Fruit fly (Drosophila melanogaster) whole organism, embryonic: ENCODE data around the gene CG1552.

ENCODE experiments used
- Adf1 ChIP-seq: fragments of 200-800 bp; sonication (Bioruptor generic); IDR thresholded peaks from 2 replicates; pipeline ENCODE4 v1.3.6; 2022; ENCODE audit warnings: missing biosample characterization, missing genetic modification characterization
- B-H1 ChIP-seq: fragments of 200-800 bp; sonication (Bioruptor generic); IDR thresholded peaks from 3 replicates; pipeline ENCODE4 v1.3.6; 2022; ENCODE audit warnings: missing biosample characterization, missing genetic modification characterization
- BEAF-32 ChIP-seq: fragments of 200-800 bp; sonication (Bioruptor generic); optimal IDR thresholded peaks from 3 replicates; lab custom pipeline; 2017; ENCODE audit warnings: missing biosample characterization, missing genetic modification characterization, mild to moderate bottlenecking, moderate library complexity, missing genetic modification reagents
- CG10321 ChIP-seq: fragments of 200-800 bp; sonication (Bioruptor generic); IDR thresholded peaks from 2 replicates; pipeline ENCODE4 v1.3.6; 2022; ENCODE audit warnings: missing biosample characterization, missing genetic modification characterization
- CG10543 ChIP-seq: fragments of 200-800 bp; sonication (Bioruptor generic); optimal IDR thresholded peaks from 3 replicates; lab custom pipeline; 2017; ENCODE audit warnings: missing biosample characterization, mild to moderate bottlenecking, missing genetic modification characterization, moderate library complexity
- CG11093 ChIP-seq: fragments of 200-800 bp; sonication (Bioruptor generic); IDR thresholded peaks from 3 replicates; pipeline ENCODE4 v1.3.6; 2022; ENCODE audit warnings: missing biosample characterization, missing genetic modification characterization
- CG11398 ChIP-seq: fragments of 200-800 bp; sonication (Bioruptor generic); optimal IDR thresholded peaks from 2 replicates; lab custom pipeline; 2016; ENCODE audit warnings: missing biosample characterization, missing genetic modification characterization
- CG1529 ChIP-seq: fragments of 200-800 bp; sonication (Bioruptor generic); optimal IDR thresholded peaks from 3 replicates; lab custom pipeline; 2018; ENCODE audit warnings: missing biosample characterization, missing genetic modification characterization
- CG15479 ChIP-seq: fragments of 200-800 bp; sonication (Bioruptor generic); optimal IDR thresholded peaks from 3 replicates; lab custom pipeline; 2019; ENCODE audit warnings: missing biosample characterization, mild to moderate bottlenecking, missing genetic modification characterization, moderate library complexity
- CG18011 ChIP-seq: fragments of 200-800 bp; sonication (Bioruptor generic); optimal IDR thresholded peaks from 2 replicates; lab custom pipeline; 2017; ENCODE audit warnings: missing biosample characterization, missing genetic modification characterization, mild to moderate bottlenecking, moderate library complexity, missing genotype
- CG18764 ChIP-seq: fragments of 200-800 bp; sonication (Bioruptor generic); optimal IDR thresholded peaks from 3 replicates; lab custom pipeline; 2016; ENCODE audit warnings: missing biosample characterization, missing genetic modification characterization
- CG2199 ChIP-seq: fragments of 200-800 bp; sonication (Bioruptor generic); IDR thresholded peaks from 3 replicates; pipeline ENCODE4 v1.3.6; 2022; ENCODE audit warnings: missing biosample characterization, missing genetic modification characterization
- CG31224 ChIP-seq: fragments of 200-800 bp; sonication (Bioruptor generic); IDR thresholded peaks from 2 replicates; pipeline ENCODE4 v1.3.6; 2022; ENCODE audit warnings: missing biosample characterization, missing genetic modification characterization
- CG4360 ChIP-seq: fragments of 200-800 bp; sonication (Bioruptor generic); IDR thresholded peaks from 2 replicates; pipeline ENCODE4 v1.3.6; 2022; ENCODE audit warnings: missing biosample characterization, missing genetic modification characterization
- CG7745 ChIP-seq: fragments of 200-800 bp; sonication (Bioruptor generic); optimal IDR thresholded peaks from 2 replicates; lab custom pipeline; 2018; ENCODE audit warnings: missing biosample characterization, mild to moderate bottlenecking, missing genetic modification characterization, moderate library complexity
- CG8089 ChIP-seq: fragments of 200-800 bp; sonication (Bioruptor generic); optimal IDR thresholded peaks from 3 replicates; lab custom pipeline; 2016; ENCODE audit warnings: missing biosample characterization, missing genetic modification characterization
- Deaf1 ChIP-seq: fragments of 200-800 bp; optimal IDR thresholded peaks from 3 replicates; lab custom pipeline; 2019; ENCODE audit warnings: missing biosample characterization, mild to moderate bottlenecking, missing genetic modification characterization, moderate library complexity
- Dip3 ChIP-seq: fragments of 200-800 bp; sonication (Bioruptor generic); optimal IDR thresholded peaks from 3 replicates; lab custom pipeline; 2016; ENCODE audit warnings: missing biosample characterization, missing genetic modification characterization
- Dp ChIP-seq: fragments of 200-800 bp; sonication (Bioruptor generic); optimal IDR thresholded peaks from 2 replicates; lab custom pipeline; 2018; ENCODE audit warnings: missing biosample characterization, mild to moderate bottlenecking, missing genetic modification characterization, moderate library complexity
- Jarid2 ChIP-seq: fragments of 200-800 bp; sonication (Bioruptor generic); optimal IDR thresholded peaks from 3 replicates; lab custom pipeline; 2017; ENCODE audit warnings: mild to moderate bottlenecking, missing biosample characterization, missing genetic modification reagents, missing genetic modification characterization
- Mes4 ChIP-seq: fragments of 200-800 bp; sonication (Bioruptor generic); optimal IDR thresholded peaks from 2 replicates; lab custom pipeline; 2016; ENCODE audit warnings: missing biosample characterization, missing genetic modification characterization
- Poxn ChIP-seq: fragments of 200-800 bp; sonication (Bioruptor generic); IDR thresholded peaks from 2 replicates; pipeline ENCODE4 v1.3.6; 2022; ENCODE audit warnings: missing biosample characterization, missing genetic modification characterization
- TFAM ChIP-seq: fragments of 200-800 bp; sonication (Bioruptor generic); optimal IDR thresholded peaks from 2 replicates; lab custom pipeline; 2017; ENCODE audit warnings: missing biosample characterization, missing genetic modification characterization, inconsistent platforms
- cad ChIP-seq: fragments of >200 bp; optimal IDR thresholded peaks from 2 replicates; lab custom pipeline; 2017; ENCODE audit warnings: missing biosample characterization, missing genetic modification characterization
- cato ChIP-seq: fragments of 200-800 bp; sonication (Bioruptor generic); optimal IDR thresholded peaks from 2 replicates; lab custom pipeline; 2016; ENCODE audit warnings: missing biosample characterization, missing genetic modification characterization, borderline replicate concordance
- dmrt99B ChIP-seq: fragments of 200-800 bp; sonication (Bioruptor generic); optimal IDR thresholded peaks from 2 replicates; lab custom pipeline; 2018; ENCODE audit warnings: missing biosample characterization, mild to moderate bottlenecking, missing genetic modification characterization, moderate library complexity
- eve ChIP-seq, 2 experiments: fragments of >200 bp; optimal IDR thresholded peaks; 2 replicates each; lab custom pipeline; 2017; ENCODE audit warnings: missing biosample characterization in 2 of 2, missing genetic modification characterization in 2 of 2
- ewg ChIP-seq: fragments of 200-800 bp; sonication (Bioruptor generic); optimal IDR thresholded peaks from 3 replicates; lab custom pipeline; 2017; ENCODE audit warnings: mild to moderate bottlenecking, missing biosample characterization, missing genetic modification reagents, missing genetic modification characterization
- nmo ChIP-seq: fragments of 200-800 bp; sonication (Bioruptor generic); optimal IDR thresholded peaks from 2 replicates; lab custom pipeline; 2018; ENCODE audit warnings: missing biosample characterization, mild to moderate bottlenecking, missing genetic modification characterization, moderate library complexity
- pho ChIP-seq: fragments of 200-800 bp; sonication (Bioruptor generic); optimal IDR thresholded peaks from 2 replicates; lab custom pipeline; 2016; ENCODE audit warnings: missing biosample characterization, missing genetic modification characterization
- sens ChIP-seq: fragments of 200-800 bp; sonication (Bioruptor generic); peaks from one replicate; lab custom pipeline; 2016; ENCODE audit warnings: missing biosample characterization, missing genetic modification characterization
- sens-2 ChIP-seq: fragments of 200-800 bp; sonication (Bioruptor generic); IDR thresholded peaks from 2 replicates; pipeline ENCODE4 v1.3.6; 2022; ENCODE audit warnings: missing biosample characterization, missing genetic modification characterization
- sna ChIP-seq: fragments of 200-800 bp; sonication (Bioruptor generic); IDR thresholded peaks from 2 replicates; pipeline ENCODE4 v1.3.6; 2022; ENCODE audit warnings: missing biosample characterization, missing genetic modification characterization; ENCODE audit not compliant: partially characterized antibody
- sob ChIP-seq: fragments of 200-800 bp; sonication (Bioruptor generic); IDR thresholded peaks from 2 replicates; pipeline ENCODE4 v1.3.6; 2022; ENCODE audit warnings: missing biosample characterization, missing genetic modification characterization
- usp ChIP-seq: fragments of >200 bp; optimal IDR thresholded peaks from 2 replicates; lab custom pipeline; 2017; ENCODE audit warnings: missing biosample characterization, missing genetic modification characterization
- zf30C ChIP-seq: fragments of 200-800 bp; sonication (Bioruptor generic); optimal IDR thresholded peaks from 3 replicates; lab custom pipeline; 2018; ENCODE audit warnings: missing biosample characterization, mild to moderate bottlenecking, missing genetic modification characterization

CG1552 gene

DNA sequence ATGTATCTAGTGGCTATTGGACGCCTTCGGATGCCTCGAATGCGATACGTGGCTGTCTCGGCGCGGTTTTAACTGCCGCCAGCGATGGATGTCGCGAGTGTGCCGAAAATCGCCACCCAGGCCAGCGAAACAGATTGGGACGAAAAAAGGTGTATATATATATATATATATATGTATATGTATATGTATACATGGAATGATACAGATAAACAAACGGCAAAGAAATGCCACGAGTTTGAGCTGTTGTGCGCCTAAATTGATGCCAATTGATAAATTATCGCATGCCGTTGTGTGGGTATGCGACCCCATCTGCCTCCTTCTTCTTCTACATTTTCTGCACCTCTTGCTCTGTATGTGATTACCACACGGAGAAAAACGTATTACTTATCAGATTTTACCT, 6.2 kb upstream of the CG1552 start, which contains the start of gene CG1545:
CG1545 (minus strand) TSS at position 101 of the 400 bp plus-strand sequence.
- TF ChIP-seq sens-2 (GFP tag; lab: Robert Waterston, UW), result no peak
- TF ChIP-seq Dp (GFP tag; lab: Kevin White, UChicago), result no peak
- no peak for TF ChIP-seq CG1529
- TF ChIP-seq B-H1 (GFP tag; lab: Robert Waterston, UW), result no peak
- TF ChIP-seq CG10321 (GFP tag; lab: Robert Waterston, UW), result no peak
- TF ChIP-seq BEAF-32 (GFP tag; lab: Kevin White, UChicago), result no peak
- no peak for TF ChIP-seq CG4360 (GFP tag; lab: Robert Waterston, UW)
- no peak for TF ChIP-seq Mes4
- no peak for TF ChIP-seq CG8089 (GFP tag; lab: Kevin White, UChicago)
- TF ChIP-seq TFAM (GFP tag; lab: Kevin White, UChicago), result no peak
- TF ChIP-seq Poxn (GFP tag; lab: Robert Waterston, UW), result no peak
- no peak for TF ChIP-seq eve (GFP tag; optimal IDR thresholded peaks at IDR 0.05; lab: Kevin White, UChicago)
- TF ChIP-seq CG7745 (tag; lab: Kevin White, UChicago), result no peak
- no peak for TF ChIP-seq cato
- TF ChIP-seq CG2199 (GFP tag; lab: Robert Waterston, UW), result no peak
- no peak for TF ChIP-seq usp (GFP tag; lab: Kevin White, UChicago)
- no peak for TF ChIP-seq CG11093 (GFP tag; lab: Robert Waterston, UW)
- TF ChIP-seq pho (GFP tag; lab: Kevin White, UChicago), result no peak
- TF ChIP-seq sna (GFP tag; lab: Robert Waterston, UW), result no peak
- TF ChIP-seq, all 482 proteins: peak for 0

DNA sequence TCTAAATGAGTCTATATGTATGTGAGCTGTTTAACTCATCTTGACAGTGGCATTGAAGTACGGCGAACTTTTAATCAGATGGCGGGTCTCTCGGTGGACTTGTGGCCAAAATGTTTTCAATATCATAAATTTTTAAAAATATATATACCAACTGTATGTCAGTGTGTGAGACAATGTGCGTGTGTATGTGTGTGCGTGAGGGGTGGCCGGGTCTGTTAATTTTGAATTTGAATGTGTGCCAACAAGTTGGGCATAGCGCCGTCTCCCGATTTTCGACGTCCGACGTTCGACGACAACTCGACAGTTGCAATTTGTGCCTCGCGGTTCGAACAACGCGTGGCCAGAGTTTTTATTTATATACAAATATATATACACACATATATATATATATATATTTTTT, 8.9 kb downstream of the CG1552 start, which contains the start of gene SmydA-4:
SmydA-4 (plus strand) TSS at position 301 of the 400 bp plus-strand sequence.
- TF ChIP-seq cad, result no peak
- TF ChIP-seq sob (GFP tag; lab: Robert Waterston, UW), result no peak
- TF ChIP-seq nmo (GFP tag; lab: Kevin White, UChicago), result no peak
- no peak for TF ChIP-seq CG11398 (GFP tag; lab: Kevin White, UChicago)
- TF ChIP-seq CG18764 (GFP tag; lab: Kevin White, UChicago), result no peak
- no peak for TF ChIP-seq CG18011
- TF ChIP-seq CG31224, result no peak
- peak; percentile 8 for TF ChIP-seq CG10543 (GFP tag; lab: Kevin White, UChicago)
- TF ChIP-seq sens (GFP tag; lab: Kevin White, UChicago), result peak; percentile 29
- TF ChIP-seq, all 482 proteins: peak for 2

DNA sequence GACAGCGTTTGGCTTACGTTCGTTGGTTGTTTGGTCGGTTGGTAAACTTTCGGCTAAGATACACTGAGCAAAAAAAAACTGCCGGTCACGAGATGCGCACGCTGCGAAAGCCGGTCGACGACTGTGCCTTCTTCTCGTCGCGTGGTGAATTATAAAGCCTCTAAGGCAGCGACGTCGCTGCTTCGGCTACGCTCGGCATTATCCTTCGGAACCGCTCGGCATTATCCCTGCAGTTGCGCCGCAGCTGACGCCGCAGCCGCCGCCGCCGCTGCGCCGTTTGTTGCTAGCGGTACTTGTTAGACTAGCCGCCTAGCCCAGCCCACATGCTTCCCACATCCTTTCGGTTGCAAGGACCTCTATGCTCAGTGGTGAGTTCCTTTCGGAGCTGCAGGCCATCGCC, 13.6 kb downstream of the CG1552 start, which contains the start of gene vex:
vex (minus strand) TSS at position 114 of the 400 bp plus-strand sequence.
- TF ChIP-seq CG15479 (GFP tag; lab: Kevin White, UChicago) (peak; percentile 66), Dip3 (GFP tag; lab: Kevin White, UChicago) (no peak), Adf1 (GFP tag; lab: Robert Waterston, UW) (peak; percentile 79), zf30C (GFP tag; lab: Kevin White, UChicago) (peak; percentile 26), dmrt99B (tag; lab: Kevin White, UChicago) (no peak), Jarid2 (GFP tag; lab: Kevin White, UChicago) (peak; percentile 35), Deaf1 (tag; lab: Kevin White, UChicago) (peak; percentile 94), ewg (GFP tag; lab: Kevin White, UChicago) (peak; percentile 33)
